Fruit fly (Drosophila melanogaster) whole organism, embryonic: Measurements from ENCODE around the gene east.

Experiments
- CG10147 ChIP-seq: fragments of 200-800 bp; sonication (Bioruptor generic); optimal IDR thresholded peaks from 2 replicates; lab custom pipeline; 2019; ENCODE audit warnings: missing biosample characterization, mild to moderate bottlenecking, missing genetic modification characterization, moderate library complexity
- CG10321 ChIP-seq: fragments of 200-800 bp; sonication (Bioruptor generic); IDR thresholded peaks from 2 replicates; pipeline ENCODE4 v1.3.6; 2022; ENCODE audit warnings: missing biosample characterization, missing genetic modification characterization
- CG10959 ChIP-seq: fragments of 200-800 bp; sonication (Bioruptor generic); IDR thresholded peaks from 2 replicates; pipeline ENCODE4 v1.3.6; 2022; ENCODE audit warnings: missing biosample characterization, missing genetic modification characterization
- CG10979 ChIP-seq: fragments of 200-800 bp; sonication (Bioruptor generic); optimal IDR thresholded peaks from 2 replicates; lab custom pipeline; 2018; ENCODE audit warnings: missing biosample characterization, mild to moderate bottlenecking, missing genetic modification characterization, moderate library complexity
- CG11695 ChIP-seq: fragments of 200-800 bp; sonication (Bioruptor generic); IDR thresholded peaks from 3 replicates; pipeline ENCODE4 v1.3.6; 2022; ENCODE audit warnings: missing biosample characterization, missing genetic modification characterization
- CG14050 ChIP-seq: fragments of 200-800 bp; sonication (Bioruptor generic); IDR thresholded peaks from 3 replicates; pipeline ENCODE4 v1.3.6; 2022; ENCODE audit warnings: missing biosample characterization, missing genetic modification characterization
- CG15073 ChIP-seq: fragments of 200-800 bp; sonication (Bioruptor generic); optimal IDR thresholded peaks from 2 replicates; lab custom pipeline; 2016; ENCODE audit warnings: missing biosample characterization, missing genetic modification characterization
- CG18764 ChIP-seq: fragments of 200-800 bp; sonication (Bioruptor generic); optimal IDR thresholded peaks from 3 replicates; lab custom pipeline; 2016; ENCODE audit warnings: missing biosample characterization, missing genetic modification characterization
- CG2678 ChIP-seq: fragments of 200-800 bp; sonication (Bioruptor generic); optimal IDR thresholded peaks from 3 replicates; lab custom pipeline; 2019; ENCODE audit warnings: missing biosample characterization, mild to moderate bottlenecking, missing genetic modification characterization, moderate library complexity
- CG2875 ChIP-seq: fragments of 200-800 bp; sonication (Bioruptor generic); optimal IDR thresholded peaks from 2 replicates; lab custom pipeline; 2017; ENCODE audit warnings: missing biosample characterization, mild to moderate bottlenecking, missing genetic modification characterization, missing genetic modification reagents
- CG2889 ChIP-seq: fragments of 200-800 bp; sonication (Bioruptor generic); IDR thresholded peaks from 3 replicates; pipeline ENCODE4 v1.3.6; 2022; ENCODE audit warnings: missing biosample characterization, missing genetic modification characterization
- CG32532 ChIP-seq: fragments of 200-800 bp; sonication (Bioruptor generic); IDR thresholded peaks from 2 replicates; pipeline ENCODE4 v1.3.6; 2022; ENCODE audit warnings: missing biosample characterization, missing genetic modification characterization
- CG34422 ChIP-seq: fragments of 200-800 bp; sonication (Bioruptor generic); IDR thresholded peaks from 3 replicates; pipeline ENCODE4 v1.3.6; 2022; ENCODE audit warnings: missing biosample characterization, missing genetic modification characterization
- CG3847 ChIP-seq: fragments of 200-800 bp; sonication (Bioruptor generic); IDR thresholded peaks from 2 replicates; pipeline ENCODE4 v1.3.6; 2022; ENCODE audit warnings: missing biosample characterization, missing genetic modification characterization
- CG6765 ChIP-seq: fragments of 200-800 bp; sonication (Bioruptor generic); optimal IDR thresholded peaks from 3 replicates; lab custom pipeline; 2017; ENCODE audit warnings: missing biosample characterization, mild to moderate bottlenecking, missing genetic modification characterization
- CG8089 ChIP-seq: fragments of 200-800 bp; sonication (Bioruptor generic); optimal IDR thresholded peaks from 3 replicates; lab custom pipeline; 2016; ENCODE audit warnings: missing biosample characterization, missing genetic modification characterization
- CG9609 ChIP-seq: fragments of 200-800 bp; sonication (Bioruptor generic); optimal IDR thresholded peaks from 3 replicates; lab custom pipeline; 2016; ENCODE audit warnings: missing biosample characterization, missing genetic modification characterization
- Camta ChIP-seq: fragments of 200-800 bp; sonication (Bioruptor generic); optimal IDR thresholded peaks from 2 replicates; lab custom pipeline; 2016; ENCODE audit warnings: missing biosample characterization, missing genetic modification characterization
- Chrac-16 ChIP-seq: fragments of 200-800 bp; sonication (Bioruptor generic); optimal IDR thresholded peaks from 3 replicates; lab custom pipeline; 2016; ENCODE audit warnings: missing biosample characterization, missing genetic modification characterization
- Doc2 ChIP-seq: fragments of 200-800 bp; sonication (Bioruptor generic); IDR thresholded peaks from 2 replicates; pipeline ENCODE4 v1.3.6; 2022; ENCODE audit warnings: missing biosample characterization, missing genetic modification characterization
- Dref ChIP-seq: fragments of 200-800 bp; sonication (Bioruptor generic); IDR thresholded peaks from 2 replicates; pipeline ENCODE4 v1.3.6; 2022; ENCODE audit warnings: missing biosample characterization, missing genetic modification characterization
- H15 ChIP-seq: fragments of 200-800 bp; sonication (Bioruptor generic); IDR thresholded peaks from 3 replicates; pipeline ENCODE4 v1.3.6; 2022; ENCODE audit warnings: missing biosample characterization, missing genetic modification characterization
- HmgZ ChIP-seq: fragments of 200-800 bp; sonication (Bioruptor generic); optimal IDR thresholded peaks from 2 replicates; lab custom pipeline; 2018; ENCODE audit warnings: missing biosample characterization, mild to moderate bottlenecking, missing genetic modification characterization
- Hmx ChIP-seq: fragments of 200-800 bp; sonication (Bioruptor generic); optimal IDR thresholded peaks from 2 replicates; lab custom pipeline; 2016; ENCODE audit warnings: missing biosample characterization, missing genetic modification characterization
- MBD-R2 ChIP-seq: fragments of 200-800 bp; sonication (Bioruptor generic); IDR thresholded peaks from 2 replicates; pipeline ENCODE4 v1.3.6; 2022; ENCODE audit warnings: missing biosample characterization, missing genetic modification characterization
- Mrtf ChIP-seq: fragments of 200-800 bp; sonication (Bioruptor generic); IDR thresholded peaks from 3 replicates; pipeline ENCODE4 v1.3.6; 2022; ENCODE audit warnings: missing biosample characterization, missing genetic modification characterization
- Nf-YB ChIP-seq: fragments of 200-800 bp; sonication (Bioruptor generic); optimal IDR thresholded peaks from 3 replicates; lab custom pipeline; 2019; ENCODE audit warnings: missing biosample characterization, mild to moderate bottlenecking, missing genetic modification characterization, moderate library complexity
- Oaz ChIP-seq: fragments of 200-800 bp; sonication (Bioruptor generic); IDR thresholded peaks from 2 replicates; pipeline ENCODE4 v1.3.6; 2022; ENCODE audit warnings: missing biosample characterization, missing genetic modification characterization
- Poxn ChIP-seq: fragments of 200-800 bp; sonication (Bioruptor generic); IDR thresholded peaks from 2 replicates; pipeline ENCODE4 v1.3.6; 2022; ENCODE audit warnings: missing biosample characterization, missing genetic modification characterization
- Ravus ChIP-seq: fragments of 200-800 bp; sonication (Bioruptor generic); IDR thresholded peaks from 2 replicates; pipeline ENCODE4 v1.3.6; 2022; ENCODE audit warnings: missing biosample characterization, missing genetic modification characterization
- Rx ChIP-seq: fragments of 200-800 bp; sonication (Bioruptor generic); IDR thresholded peaks from 2 replicates; pipeline ENCODE4 v1.3.6; 2022; ENCODE audit warnings: missing biosample characterization, missing genetic modification characterization
- Xrp1 ChIP-seq: fragments of 200-800 bp; sonication (Bioruptor generic); IDR thresholded peaks from 2 replicates; pipeline ENCODE4 v1.3.6; 2022; ENCODE audit warnings: missing biosample characterization, missing genetic modification characterization
- ap ChIP-seq: fragments of 200-800 bp; sonication (Bioruptor generic); IDR thresholded peaks from 2 replicates; pipeline ENCODE4 v1.3.6; 2022; ENCODE audit warnings: missing biosample characterization, missing genetic modification characterization
- cg ChIP-seq: fragments of 200-800 bp; sonication (Bioruptor generic); optimal IDR thresholded peaks from 3 replicates; lab custom pipeline; 2019; ENCODE audit warnings: missing biosample characterization, mild to moderate bottlenecking, missing genetic modification characterization, moderate library complexity
- chm ChIP-seq: fragments of 200-800 bp; sonication (Bioruptor generic); IDR thresholded peaks from 2 replicates; pipeline ENCODE4 v1.3.6; 2022; ENCODE audit warnings: missing biosample characterization, missing genetic modification characterization
- dati ChIP-seq: fragments of 200-800 bp; sonication (Bioruptor generic); IDR thresholded peaks from 2 replicates; pipeline ENCODE4 v1.3.6; 2022; ENCODE audit warnings: missing biosample characterization, missing genetic modification characterization
- esg ChIP-seq: fragments of 200-800 bp; sonication (Bioruptor generic); conservative IDR thresholded peaks from 2 replicates; pipeline ENCODE4 v1.3.6; 2022; ENCODE audit warnings: missing biosample characterization, missing genetic modification characterization
- kah ChIP-seq: fragments of 200-800 bp; sonication (Bioruptor generic); optimal IDR thresholded peaks from 2 replicates; lab custom pipeline; 2018; ENCODE audit warnings: missing biosample characterization, mild to moderate bottlenecking, missing genetic modification characterization
- klu ChIP-seq: fragments of 200-800 bp; sonication (Bioruptor generic); IDR thresholded peaks from 2 replicates; pipeline ENCODE4 v1.3.6; 2022; ENCODE audit warnings: missing biosample characterization, missing genetic modification characterization
- onecut ChIP-seq: fragments of 200-800 bp; sonication (Bioruptor generic); IDR thresholded peaks from 2 replicates; pipeline ENCODE4 v1.3.6; 2022; ENCODE audit warnings: missing biosample characterization, missing genetic modification characterization
- phol ChIP-seq: fragments of 200-800 bp; sonication (Bioruptor generic); optimal IDR thresholded peaks from 3 replicates; lab custom pipeline; 2018; ENCODE audit warnings: missing biosample characterization, mild to moderate bottlenecking, missing genetic modification characterization, moderate library complexity
- psq ChIP-seq: fragments of 200-800 bp; sonication (Bioruptor generic); optimal IDR thresholded peaks from 2 replicates; lab custom pipeline; 2017; ENCODE audit warnings: missing biosample characterization, missing genetic modification characterization
- pum ChIP-seq: fragments of 200-800 bp; sonication (Bioruptor generic); optimal IDR thresholded peaks from 2 replicates; lab custom pipeline; 2016; ENCODE audit warnings: missing biosample characterization, missing genetic modification characterization
- rib ChIP-seq: fragments of 200-800 bp; sonication (Bioruptor generic); IDR thresholded peaks from 2 replicates; pipeline ENCODE4 v1.3.6; 2022; ENCODE audit warnings: missing biosample characterization, missing genetic modification characterization
- salm ChIP-seq: fragments of 200-800 bp; sonication (Bioruptor generic); optimal IDR thresholded peaks from 2 replicates; lab custom pipeline; 2018; ENCODE audit warnings: missing biosample characterization, mild to moderate bottlenecking, missing genetic modification characterization
- sd ChIP-seq: fragments of 200-800 bp; sonication (Bioruptor generic); optimal IDR thresholded peaks from 3 replicates; lab custom pipeline; 2018; ENCODE audit warnings: missing biosample characterization, mild to moderate bottlenecking, missing genetic modification characterization, moderate library complexity
- shn ChIP-seq: fragments of 200-800 bp; sonication (Bioruptor generic); optimal IDR thresholded peaks from 3 replicates; lab custom pipeline; 2016; ENCODE audit warnings: missing biosample characterization, missing genetic modification characterization
- sna ChIP-seq: fragments of 200-800 bp; sonication (Bioruptor generic); IDR thresholded peaks from 2 replicates; pipeline ENCODE4 v1.3.6; 2022; ENCODE audit warnings: missing biosample characterization, missing genetic modification characterization; ENCODE audit not compliant: partially characterized antibody
- ssp ChIP-seq: fragments of 200-800 bp; sonication (Bioruptor generic); IDR thresholded peaks from 2 replicates; pipeline ENCODE4 v1.3.6; 2022; ENCODE audit warnings: missing biosample characterization, missing genetic modification characterization
- stc ChIP-seq: fragments of 200-800 bp; sonication (Bioruptor generic); IDR thresholded peaks from 2 replicates; pipeline ENCODE4 v1.3.6; 2022; ENCODE audit warnings: missing biosample characterization, missing genetic modification characterization
- wdn ChIP-seq: fragments of 200-800 bp; sonication (Bioruptor generic); IDR thresholded peaks from 2 replicates; pipeline ENCODE4 v1.3.6; 2022; ENCODE audit warnings: missing biosample characterization, missing genetic modification characterization
- zfh1 ChIP-seq: fragments of 200-800 bp; sonication (Bioruptor generic); IDR thresholded peaks from 3 replicates; pipeline ENCODE4 v1.3.6; 2022; ENCODE audit warnings: missing biosample characterization, missing genetic modification characterization
- zfh2 ChIP-seq: fragments of 200-800 bp; sonication (Bioruptor generic); optimal IDR thresholded peaks from 2 replicates; lab custom pipeline; 2016; ENCODE audit warnings: missing biosample characterization, missing genetic modification characterization

The east gene

dm6 chrX:2036800-2037488 lies 26.3 kb downstream of the east start (continued):
- TF ChIP-seq ssp (no peak), Hmx (GFP tag; lab: Kevin White, UChicago) (no peak), CG10979 (tag; lab: Kevin White, UChicago) (no peak), phol (tag; lab: Kevin White, UChicago) (peak; percentile 39), esg (GFP tag; lab: Robert Waterston, UW) (no peak), CG14050 (no peak), Oaz (GFP tag; lab: Robert Waterston, UW) (no peak), CG32532 (GFP tag; lab: Robert Waterston, UW) (peak; percentile 19; the same call in 1 of the 2 replicates), CG34422 (GFP tag; lab: Robert Waterston, UW) (no peak), sd (tag; lab: Kevin White, UChicago) (no peak), CG2678 (peak; percentile 42), stc (GFP tag; lab: Robert Waterston, UW) (no peak), Dref (no peak), CG10959 (GFP tag; lab: Robert Waterston, UW) (no peak), zfh2 (no peak), Chrac-16 (GFP tag; lab: Kevin White, UChicago) (peak; percentile 8), kah (GFP tag; lab: Kevin White, UChicago) (peak; percentile 62), psq (GFP tag; lab: Kevin White, UChicago) (no peak), Camta (peak; percentile 31), pum (GFP tag; lab: Kevin White, UChicago) (peak; percentile 11), Ravus (no peak), CG18764 (no peak), CG11695 (GFP tag; lab: Robert Waterston, UW) (no peak), dati (no peak), rib (GFP tag; lab: Robert Waterston, UW) (0 out of 2 replicates have a peak, but pooled peaks have one; percentile 53), chm (GFP tag; lab: Robert Waterston, UW) (0 out of 2 replicates have a peak, but pooled peaks have one; percentile 14), ap (GFP tag; lab: Robert Waterston, UW) (no peak), H15 (0 out of 3 replicates have a peak, but pooled peaks have one; percentile 32), CG6765 (GFP tag; lab: Kevin White, UChicago) (no peak)

- no peak for TF ChIP-seq CG9609 (GFP tag; lab: Kevin White, UChicago)
- TF ChIP-seq zfh1 (GFP tag; lab: Robert Waterston, UW): no peak
- TF ChIP-seq cg (GFP tag; lab: Kevin White, UChicago): no peak
- TF ChIP-seq HmgZ (tag; lab: Kevin White, UChicago): no peak
- no peak for TF ChIP-seq Mrtf (GFP tag; lab: Robert Waterston, UW)
- no peak for TF ChIP-seq Poxn (GFP tag; lab: Robert Waterston, UW)
- TF ChIP-seq Doc2 (GFP tag; lab: Robert Waterston, UW): no peak
- peak; percentile 77 for TF ChIP-seq CG10321 (GFP tag; lab: Robert Waterston, UW)
- TF ChIP-seq MBD-R2 (GFP tag; lab: Robert Waterston, UW): no peak
- no peak for TF ChIP-seq klu (GFP tag; lab: Robert Waterston, UW)
- no peak for TF ChIP-seq CG2875 (GFP tag; lab: Kevin White, UChicago)
- no peak for TF ChIP-seq CG10147
- no peak for TF ChIP-seq shn
- TF ChIP-seq CG8089 (GFP tag; lab: Kevin White, UChicago): no peak
- TF ChIP-seq Xrp1: no peak
- no peak for TF ChIP-seq CG15073 (GFP tag; lab: Kevin White, UChicago)
- TF ChIP-seq sna: no peak
- TF ChIP-seq Nf-YB: peak; percentile 73
- TF ChIP-seq wdn (GFP tag; lab: Robert Waterston, UW): no peak
- TF ChIP-seq salm (tag; lab: Kevin White, UChicago): no peak
- peak; percentile 22 for TF ChIP-seq sd (tag; lab: Kevin White, UChicago)
- TF ChIP-seq onecut: no peak
- no peak for TF ChIP-seq CG2889 (GFP tag; lab: Robert Waterston, UW)
- no peak for TF ChIP-seq Rx
- TF ChIP-seq CG3847 (GFP tag; lab: Robert Waterston, UW): no peak
Observed at dm6 chrX:2037605-2038004, 26.9 kb downstream of the east start.
